Fruit fly (Drosophila melanogaster) whole organism, embryonic: Measurements from ENCODE around the gene pigs.
A peak's percentile ranks its signal among the peaks of the same experiment; 100 is the strongest.

ENCODE experiments used
- ATbp ChIP-seq: fragments of 200-800 bp; sonication (Bioruptor generic); optimal IDR thresholded peaks from 2 replicates; lab custom pipeline; 2017; ENCODE audit warnings: missing biosample characterization, mild to moderate bottlenecking, missing genetic modification characterization, missing genetic modification reagents
- CG12659 ChIP-seq: fragments of 200-800 bp; sonication (Bioruptor generic); optimal IDR thresholded peaks from 3 replicates; lab custom pipeline; 2017; ENCODE audit warnings: mild to moderate bottlenecking, missing biosample characterization, missing genetic modification reagents, missing genetic modification characterization
- CG12942 ChIP-seq: fragments of 200-800 bp; sonication (Bioruptor generic); optimal IDR thresholded peaks from 3 replicates; lab custom pipeline; 2016; ENCODE audit warnings: missing biosample characterization, missing genetic modification characterization
- CG13424 ChIP-seq: fragments of 200-800 bp; sonication (Bioruptor generic); optimal IDR thresholded peaks from 2 replicates; lab custom pipeline; 2019; ENCODE audit warnings: missing biosample characterization, mild to moderate bottlenecking, missing genetic modification characterization, moderate library complexity
- CG13624 ChIP-seq: fragments of 200-800 bp; sonication (Bioruptor generic); optimal IDR thresholded peaks from 2 replicates; lab custom pipeline; 2016; ENCODE audit warnings: missing biosample characterization, missing genetic modification characterization
- CG14441 ChIP-seq: fragments of 200-800 bp; sonication (Bioruptor generic); IDR thresholded peaks from 2 replicates; pipeline ENCODE4 v1.3.6; 2022; ENCODE audit warnings: missing biosample characterization, missing genetic modification characterization
- CG14860 ChIP-seq: fragments of 200-800 bp; sonication (Bioruptor generic); IDR thresholded peaks from 3 replicates; pipeline ENCODE4 v1.3.6; 2022; ENCODE audit warnings: missing biosample characterization, missing genetic modification characterization; ENCODE audit not compliant: partially characterized antibody
- CG15479 ChIP-seq: fragments of 200-800 bp; sonication (Bioruptor generic); optimal IDR thresholded peaks from 3 replicates; lab custom pipeline; 2019; ENCODE audit warnings: missing biosample characterization, mild to moderate bottlenecking, missing genetic modification characterization, moderate library complexity
- CG15601 ChIP-seq: fragments of 200-800 bp; sonication (Bioruptor generic); optimal IDR thresholded peaks from 3 replicates; lab custom pipeline; 2019; ENCODE audit warnings: missing biosample characterization, mild to moderate bottlenecking, missing genetic modification characterization, moderate library complexity
- CG16813 ChIP-seq: fragments of 200-800 bp; sonication (Bioruptor generic); IDR thresholded peaks from 3 replicates; pipeline ENCODE4 v1.3.6; 2022; ENCODE audit warnings: missing biosample characterization, missing genetic modification characterization; ENCODE audit not compliant: partially characterized antibody
- CG33213 ChIP-seq: fragments of 200-800 bp; sonication (Bioruptor generic); optimal IDR thresholded peaks from 3 replicates; lab custom pipeline; 2016; ENCODE audit warnings: missing biosample characterization, missing genetic modification characterization
- CG34224 ChIP-seq: fragments of 200-800 bp; sonication (Bioruptor generic); IDR thresholded peaks from 3 replicates; pipeline ENCODE4 v1.3.6; 2022; ENCODE audit warnings: missing biosample characterization, missing genetic modification characterization; ENCODE audit not compliant: partially characterized antibody
- CG34376 ChIP-seq: fragments of 200-800 bp; sonication (Bioruptor generic); optimal IDR thresholded peaks from 2 replicates; lab custom pipeline; 2018; ENCODE audit warnings: missing biosample characterization, mild to moderate bottlenecking, missing genetic modification characterization
- CG3838 ChIP-seq: fragments of 200-800 bp; sonication (Bioruptor generic); optimal IDR thresholded peaks from 3 replicates; lab custom pipeline; 2016; ENCODE audit warnings: missing biosample characterization, missing genetic modification characterization
- CG3995 ChIP-seq: fragments of 200-800 bp; sonication (Bioruptor generic); optimal IDR thresholded peaks from 3 replicates; lab custom pipeline; 2016; ENCODE audit warnings: missing biosample characterization, missing genetic modification characterization
- CG7963 ChIP-seq: fragments of 200-800 bp; sonication (Bioruptor generic); IDR thresholded peaks from 3 replicates; pipeline ENCODE4 v1.3.6; 2022; ENCODE audit warnings: missing biosample characterization, missing genetic modification characterization; ENCODE audit not compliant: partially characterized antibody
- CG8089 ChIP-seq: fragments of 200-800 bp; sonication (Bioruptor generic); optimal IDR thresholded peaks from 3 replicates; lab custom pipeline; 2016; ENCODE audit warnings: missing biosample characterization, missing genetic modification characterization
- CG8290 ChIP-seq, 3 experiments: fragments of 200-800 bp; sonication (Bioruptor generic); optimal IDR thresholded peaks; 2 replicates each; lab custom pipeline; 2016 to 2019; ENCODE audit warnings: missing biosample characterization in 3 of 3, missing genetic modification characterization in 3 of 3, mild to moderate bottlenecking in 2 of 3, moderate library complexity in 1 of 3
- CG8765 ChIP-seq: fragments of 200-800 bp; sonication (Bioruptor generic); IDR thresholded peaks from 2 replicates; pipeline ENCODE4 v1.3.6; 2022; ENCODE audit warnings: missing biosample characterization, missing genetic modification characterization
- CG9876 ChIP-seq: fragments of 200-800 bp; sonication (Bioruptor generic); optimal IDR thresholded peaks from 2 replicates; lab custom pipeline; 2016; ENCODE audit warnings: missing biosample characterization, missing genetic modification characterization
- E2f1 ChIP-seq: fragments of 200-800 bp; sonication (Bioruptor generic); IDR thresholded peaks from 2 replicates; pipeline ENCODE4 v1.3.6; 2022; ENCODE audit warnings: missing biosample characterization, missing genetic modification characterization
- E2f2 ChIP-seq: fragments of 200-800 bp; sonication (Bioruptor generic); IDR thresholded peaks from 2 replicates; pipeline ENCODE4 v1.3.6; 2022; ENCODE audit warnings: missing biosample characterization, missing genetic modification characterization
- ERR ChIP-seq: fragments of 200-800 bp; sonication (Bioruptor generic); optimal IDR thresholded peaks from 2 replicates; lab custom pipeline; 2016; ENCODE audit warnings: missing biosample characterization, missing genetic modification characterization
- Eip74EF ChIP-seq, 2 experiments: fragments of 200-800 bp in 1 of 2; fragments of >200 bp in 1 of 2; sonication (Bioruptor generic) in 1 of 2; optimal IDR thresholded peaks; 2 replicates each; lab custom pipeline; 2017 to 2019; ENCODE audit warnings: missing biosample characterization in 2 of 2, missing genetic modification characterization in 2 of 2, mild to moderate bottlenecking in 1 of 2, moderate library complexity in 1 of 2
- GATAe ChIP-seq: fragments of 200-800 bp; sonication (Bioruptor generic); conservative IDR thresholded peaks from 2 replicates; pipeline ENCODE4 v1.3.6; 2022; ENCODE audit warnings: missing biosample characterization, missing genetic modification characterization
- Gsc ChIP-seq: fragments of 200-800 bp; sonication (Bioruptor generic); IDR thresholded peaks from 2 replicates; pipeline ENCODE4 v1.3.6; 2022; ENCODE audit warnings: missing biosample characterization, missing genetic modification characterization
- HLHmδ ChIP-seq: fragments of 200-800 bp; sonication (Bioruptor generic); optimal IDR thresholded peaks from 2 replicates; lab custom pipeline; 2018; ENCODE audit warnings: missing biosample characterization, mild to moderate bottlenecking, missing genetic modification characterization, moderate library complexity
- Hr51 ChIP-seq, 2 experiments: fragments of 200-800 bp; sonication (Bioruptor generic); optimal IDR thresholded peaks; 2 replicates in 1 of 2; 3 replicates in 1 of 2; lab custom pipeline; 2016 to 2018; ENCODE audit warnings: missing biosample characterization in 2 of 2, missing genetic modification characterization in 2 of 2, mild to moderate bottlenecking in 1 of 2, moderate library complexity in 1 of 2
- Hsf ChIP-seq: fragments of 200-800 bp; sonication (Bioruptor generic); optimal IDR thresholded peaks from 3 replicates; lab custom pipeline; 2016; ENCODE audit warnings: missing biosample characterization, missing genetic modification characterization
- Stat92E ChIP-seq, 3 experiments: fragments of >200 bp in 2 of 3; fragments of 200-800 bp in 1 of 3; sonication (Bioruptor generic) in 1 of 3; optimal IDR thresholded peaks; 2 replicates each; lab custom pipeline; 2017 to 2019; ENCODE audit warnings: missing biosample characterization in 3 of 3, missing genetic modification characterization in 3 of 3, mild to moderate bottlenecking in 1 of 3, moderate library complexity in 1 of 3
- amos ChIP-seq: fragments of 200-800 bp; sonication (Bioruptor generic); IDR thresholded peaks from 2 replicates; pipeline ENCODE4 v1.3.6; 2022; ENCODE audit warnings: missing biosample characterization, missing genetic modification characterization; ENCODE audit not compliant: partially characterized antibody
- ato ChIP-seq: fragments of 200-800 bp; sonication (Bioruptor generic); IDR thresholded peaks from 2 replicates; pipeline ENCODE4 v1.3.6; 2022; ENCODE audit warnings: missing biosample characterization, missing genetic modification characterization; ENCODE audit not compliant: partially characterized antibody
- bsh ChIP-seq, 2 experiments: fragments of 200-800 bp; sonication (Bioruptor generic); optimal IDR thresholded peaks; 2 replicates each; lab custom pipeline; 2017 to 2018; ENCODE audit warnings: mild to moderate bottlenecking in 2 of 2, missing biosample characterization in 2 of 2, missing genetic modification characterization in 2 of 2, moderate library complexity in 1 of 2
- cas ChIP-seq: fragments of 200-800 bp; sonication (Bioruptor generic); IDR thresholded peaks from 2 replicates; pipeline ENCODE4 v1.3.6; 2022; ENCODE audit warnings: missing biosample characterization, missing genetic modification characterization
- chn ChIP-seq: fragments of 200-800 bp; sonication (Bioruptor generic); optimal IDR thresholded peaks from 2 replicates; lab custom pipeline; 2016; ENCODE audit warnings: missing biosample characterization, missing genetic modification characterization
- dimm ChIP-seq: fragments of 200-800 bp; sonication (Bioruptor generic); IDR thresholded peaks from 2 replicates; pipeline ENCODE4 v1.3.6; 2022; ENCODE audit warnings: missing biosample characterization, missing genetic modification characterization
- fd96Cb ChIP-seq: fragments of 200-800 bp; sonication (Bioruptor generic); optimal IDR thresholded peaks from 2 replicates; lab custom pipeline; 2018; ENCODE audit warnings: missing biosample characterization, mild to moderate bottlenecking, missing genetic modification characterization, moderate library complexity
- gce ChIP-seq: fragments of 200-800 bp; sonication (Bioruptor generic); IDR thresholded peaks from 3 replicates; pipeline ENCODE4 v1.3.6; 2022; ENCODE audit warnings: missing biosample characterization, missing genetic modification characterization
- knrl ChIP-seq: fragments of 200-800 bp; sonication (Bioruptor generic); IDR thresholded peaks from 3 replicates; pipeline ENCODE4 v1.3.6; 2022; ENCODE audit warnings: missing biosample characterization, missing genetic modification characterization; ENCODE audit not compliant: partially characterized antibody
- luna ChIP-seq: fragments of 200-800 bp; sonication (Bioruptor generic); optimal IDR thresholded peaks from 2 replicates; lab custom pipeline; 2016; ENCODE audit warnings: missing biosample characterization, missing genetic modification characterization
- mirr ChIP-seq: fragments of 200-800 bp; sonication (Bioruptor generic); optimal IDR thresholded peaks from 3 replicates; lab custom pipeline; 2018; ENCODE audit warnings: missing biosample characterization, mild to moderate bottlenecking, missing genetic modification characterization
- schlank ChIP-seq: fragments of 200-800 bp; sonication (Bioruptor generic); optimal IDR thresholded peaks from 2 replicates; lab custom pipeline; 2018; ENCODE audit warnings: missing biosample characterization, mild to moderate bottlenecking, missing genetic modification characterization
- sisA ChIP-seq: fragments of 200-800 bp; sonication (Bioruptor generic); IDR thresholded peaks from 2 replicates; pipeline ENCODE4 v1.3.6; 2022; ENCODE audit warnings: missing biosample characterization, missing genetic modification characterization
- sob ChIP-seq: fragments of 200-800 bp; sonication (Bioruptor generic); IDR thresholded peaks from 2 replicates; pipeline ENCODE4 v1.3.6; 2022; ENCODE audit warnings: missing biosample characterization, missing genetic modification characterization
- tgo ChIP-seq: fragments of 200-800 bp; sonication (Bioruptor generic); IDR thresholded peaks from 3 replicates; pipeline ENCODE4 v1.3.6; 2022; ENCODE audit warnings: missing biosample characterization, missing genetic modification characterization
- tio ChIP-seq: fragments of 200-800 bp; sonication (Bioruptor generic); optimal IDR thresholded peaks from 2 replicates; lab custom pipeline; 2017; ENCODE audit warnings: missing biosample characterization, missing genetic modification characterization, inconsistent platforms
- tll ChIP-seq, 2 experiments: fragments of 200-800 bp in 1 of 2; fragments of >200 bp in 1 of 2; sonication (Bioruptor generic) in 1 of 2; optimal IDR thresholded peaks; 2 replicates each; lab custom pipeline; 2017 to 2019; ENCODE audit warnings: missing biosample characterization in 2 of 2, missing genetic modification characterization in 2 of 2, mild to moderate bottlenecking in 1 of 2, moderate library complexity in 1 of 2
- toy ChIP-seq: fragments of 200-800 bp; sonication (Bioruptor generic); IDR thresholded peaks from 2 replicates; pipeline ENCODE4 v1.3.6; 2022; ENCODE audit warnings: missing biosample characterization, missing genetic modification characterization
- usp ChIP-seq: fragments of >200 bp; optimal IDR thresholded peaks from 2 replicates; lab custom pipeline; 2017; ENCODE audit warnings: missing biosample characterization, missing genetic modification characterization

The pigs gene

dm6 chrX:6694979-6695388, 95.1 kb downstream of the pigs start, which contains the start of gene CG14442 (continued):
- TF ChIP-seq CG3838 (GFP tag; lab: Kevin White, UChicago) (peak; percentile 4), CG9876 (GFP tag; lab: Kevin White, UChicago) (no peak), usp (no peak), Stat92E (GFP tag; optimal IDR thresholded peaks at IDR 0.05; lab: Kevin White, UChicago) (no peak), CG12659 (GFP tag; lab: Kevin White, UChicago) (peak; percentile 64), amos (peak; percentile 94), CG13624 (peak; percentile 6), E2f1 (GFP tag; lab: Robert Waterston, UW) (no peak), cas (GFP tag; lab: Robert Waterston, UW) (no peak), CG16813 (GFP tag; lab: Robert Waterston, UW) (peak; percentile 93), CG13424 (tag; lab: Kevin White, UChicago) (peak; percentile 51), CG15479 (GFP tag; lab: Kevin White, UChicago) (no peak), gce (GFP tag; lab: Robert Waterston, UW) (no peak), mirr (GFP tag; lab: Kevin White, UChicago) (no peak), knrl (GFP tag; lab: Robert Waterston, UW) (peak; percentile 93), GATAe (GFP tag; lab: Robert Waterston, UW) (no peak), CG14860 (peak; percentile 92), sob (GFP tag; lab: Robert Waterston, UW) (0 out of 2 replicates have a peak, but pooled peaks have one; percentile 29), schlank (tag; lab: Kevin White, UChicago) (no peak), fd96Cb (no peak), tio (no peak), Eip74EF (GFP tag; optimal IDR thresholded peaks at IDR 0.05; lab: Kevin White, UChicago) (no peak), tll (GFP tag; optimal IDR thresholded peaks at IDR 0.05; lab: Kevin White, UChicago) (no peak), Gsc (no peak), CG8765 (GFP tag; lab: Robert Waterston, UW) (no peak), chn (no peak), dimm (GFP tag; lab: Robert Waterston, UW) (no peak), E2f2 (peak; percentile 70), ATbp (GFP tag; lab: Kevin White, UChicago) (no peak), CG34376 (GFP tag; lab: Kevin White, UChicago) (no peak), CG12942 (GFP tag; lab: Kevin White, UChicago) (peak; percentile 9), CG3995 (peak; percentile 45), Hr51 (GFP tag; optimal IDR thresholded peaks at IDR 0.05; lab: Kevin White, UChicago) (peak; percentile 21 to 29), ERR (no peak), tgo (GFP tag; lab: Robert Waterston, UW) (no peak), toy (no peak), bsh (GFP tag; optimal IDR thresholded peaks at IDR 0.05; lab: Kevin White, UChicago) (peak in 1 of 2 experiments; percentile 25), sisA (no peak), CG14441 (peak; percentile 70), CG34224 (GFP tag; lab: Robert Waterston, UW) (peak; percentile 90), CG7963 (GFP tag; lab: Robert Waterston, UW) (peak; percentile 87), CG33213 (GFP tag; lab: Kevin White, UChicago) (no peak), CG15601 (tag; lab: Kevin White, UChicago) (peak; percentile 33), CG8290 (GFP tag; optimal IDR thresholded peaks at IDR 0.05; lab: Kevin White, UChicago) (peak; percentile 77), CG8290 (tag; optimal IDR thresholded peaks at IDR 0.05; lab: Kevin White, UChicago) (peak; percentile 52 to 58), luna (GFP tag; lab: Kevin White, UChicago) (no peak), ato (GFP tag; lab: Robert Waterston, UW) (peak; percentile 91), Hsf (GFP tag; lab: Kevin White, UChicago) (peak; percentile 46), CG8089 (GFP tag; lab: Kevin White, UChicago) (no peak), HLHmδ (GFP tag; lab: Kevin White, UChicago) (no peak)
